Fruit fly (Drosophila melanogaster) whole organism, adult: ENCODE measurements around the gene CG11768.

Source experiments
- CG11617 ChIP-seq: fragments of 200-800 bp; sonication (Bioruptor generic); optimal IDR thresholded peaks from 2 replicates; lab custom pipeline; 2017; ENCODE audit warnings: mild to moderate bottlenecking, missing biosample characterization, missing genetic modification reagents, missing genetic modification characterization
- CG12768 ChIP-seq: fragments of 200-800 bp; sonication (Bioruptor generic); optimal IDR thresholded peaks from 2 replicates; lab custom pipeline; 2017; ENCODE audit warnings: missing biosample characterization, missing genetic modification characterization, mild to moderate bottlenecking, moderate library complexity, missing genetic modification reagents
- CG14711 ChIP-seq: fragments of 200-800 bp; sonication (Bioruptor generic); optimal IDR thresholded peaks from 2 replicates; lab custom pipeline; 2018; ENCODE audit warnings: missing biosample characterization, mild to moderate bottlenecking, missing genetic modification characterization, moderate library complexity
- CG1620 ChIP-seq: fragments of 200-800 bp; sonication (Bioruptor generic); optimal IDR thresholded peaks from 2 replicates; lab custom pipeline; 2016; ENCODE audit warnings: missing biosample characterization, missing genetic modification characterization
- CG33017 ChIP-seq: fragments of 200-800 bp; sonication (Bioruptor generic); optimal IDR thresholded peaks from 2 replicates; lab custom pipeline; 2018; ENCODE audit warnings: missing biosample characterization, mild to moderate bottlenecking, missing genetic modification characterization, moderate library complexity
- CG5204 ChIP-seq: fragments of 200-800 bp; sonication (Bioruptor generic); optimal IDR thresholded peaks from 2 replicates; lab custom pipeline; 2016; ENCODE audit warnings: missing biosample characterization, missing genetic modification characterization
- CG7045 ChIP-seq: fragments of 200-800 bp; sonication (Bioruptor generic); optimal IDR thresholded peaks from 2 replicates; lab custom pipeline; 2017; ENCODE audit warnings: missing biosample characterization, mild to moderate bottlenecking, missing genetic modification characterization
- CG7101 ChIP-seq: fragments of 200-800 bp; sonication (Bioruptor generic); optimal IDR thresholded peaks from 2 replicates; lab custom pipeline; 2018; ENCODE audit warnings: missing biosample characterization, mild to moderate bottlenecking, missing genetic modification characterization, moderate library complexity
- Clk ChIP-seq: fragments of 200-800 bp; sonication (Bioruptor generic); optimal IDR thresholded peaks from 2 replicates; lab custom pipeline; 2017; ENCODE audit warnings: missing biosample characterization, missing genetic modification characterization
- Crg-1 ChIP-seq: fragments of 200-800 bp; sonication (Bioruptor generic); optimal IDR thresholded peaks from 2 replicates; lab custom pipeline; 2016; ENCODE audit warnings: missing biosample characterization, missing genetic modification characterization
- Hr96 ChIP-seq: fragments of 200-800 bp; sonication (Bioruptor generic); optimal IDR thresholded peaks from 2 replicates; lab custom pipeline; 2016; ENCODE audit warnings: missing biosample characterization, missing genetic modification characterization
- Mnt ChIP-seq: fragments of 200-800 bp; sonication (Bioruptor generic); optimal IDR thresholded peaks from 2 replicates; lab custom pipeline; 2016; ENCODE audit warnings: missing biosample characterization, mild to moderate bottlenecking, missing genetic modification characterization
- bab1 ChIP-seq: fragments of 200-800 bp; sonication (Bioruptor generic); optimal IDR thresholded peaks from 3 replicates; lab custom pipeline; 2019; ENCODE audit warnings: missing biosample characterization, mild to moderate bottlenecking, missing genetic modification characterization, moderate library complexity
- cic ChIP-seq: fragments of 200-800 bp; sonication (Bioruptor generic); optimal IDR thresholded peaks from 2 replicates; lab custom pipeline; 2017; ENCODE audit warnings: missing biosample characterization, mild to moderate bottlenecking, missing genetic modification characterization, moderate library complexity
- cnc ChIP-seq, 2 experiments: fragments of >200 bp; optimal IDR thresholded peaks; 2 replicates each; lab custom pipeline; 2017
- kay ChIP-seq: fragments of 200-800 bp; sonication (Bioruptor generic); peaks from one replicate; lab custom pipeline; 2016; ENCODE audit warnings: missing biosample characterization, missing genetic modification characterization, borderline replicate concordance
- ovo ChIP-seq: fragments of 200-800 bp; sonication (Bioruptor generic); optimal IDR thresholded peaks from 2 replicates; lab custom pipeline; 2016; ENCODE audit warnings: missing biosample characterization, missing genetic modification characterization
- pad ChIP-seq: fragments of 200-800 bp; sonication (Bioruptor generic); optimal IDR thresholded peaks from 3 replicates; lab custom pipeline; 2017; ENCODE audit warnings: missing biosample characterization, missing genetic modification characterization, mild to moderate bottlenecking, moderate library complexity, missing genetic modification reagents
- tj ChIP-seq: fragments of 200-800 bp; sonication (Bioruptor generic); optimal IDR thresholded peaks from 3 replicates; lab custom pipeline; 2017; ENCODE audit warnings: missing biosample characterization, mild to moderate bottlenecking, missing genetic modification characterization, moderate library complexity
- toe ChIP-seq: fragments of 200-800 bp; sonication (Bioruptor generic); optimal IDR thresholded peaks from 2 replicates; lab custom pipeline; 2016; ENCODE audit warnings: missing biosample characterization, missing genetic modification characterization

CG11768 gene

dm6 chr3R:8805388-8805852 lies 37.4 kb upstream of the CG11768 start, which contains the start of gene CG9839:
TSS of gene CG9839 (minus strand) at chr3R:8805802.
- TF ChIP-seq Mnt (GFP tag; lab: Kevin White, UChicago) (peak; percentile 23), Hr96 (GFP tag; lab: Kevin White, UChicago) (no peak)

DNA sequence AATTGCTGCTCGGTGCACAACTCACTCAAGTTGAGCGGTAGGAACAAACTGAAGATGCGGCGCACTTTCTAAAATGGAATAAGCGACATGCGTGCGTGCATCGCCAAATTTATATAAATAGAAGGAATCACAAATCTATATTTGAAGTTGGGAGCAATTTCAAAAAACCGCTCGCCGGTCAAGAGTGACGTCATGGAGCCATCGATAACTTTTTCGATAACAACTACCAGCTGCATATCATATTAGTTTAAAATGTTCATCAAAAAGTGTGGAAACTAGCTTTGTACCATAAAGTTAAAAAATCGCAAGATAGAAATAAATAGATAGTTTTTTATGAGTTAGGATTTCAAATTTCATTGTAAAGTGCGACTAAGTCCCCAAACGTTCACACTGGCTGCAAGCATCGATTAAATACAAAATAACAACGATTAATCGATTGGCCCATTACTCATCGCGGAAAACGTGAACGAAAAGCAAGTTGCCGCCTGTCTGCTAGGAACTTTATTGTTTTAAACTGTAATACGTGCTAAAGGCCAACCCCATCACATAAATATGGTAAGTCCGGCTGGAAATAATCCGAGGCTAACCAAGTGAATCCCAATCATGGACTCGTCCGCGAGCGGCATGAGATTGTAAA lies 33.2 kb upstream of the CG11768 start, which contains the start of the genes Pif1A, Pif1B and CCT7:
Gene Pif1A (minus strand): TSS at position 51 of the 637 bp plus-strand sequence.
Gene Pif1B (minus strand): TSS at position 51 of the 637 bp plus-strand sequence.
Gene CCT7 (plus strand): TSS at position 439 of the 637 bp plus-strand sequence.
- TF ChIP-seq CG7045 (GFP tag; lab: Kevin White, UChicago) (no peak), kay (GFP tag; lab: Kevin White, UChicago) (peak; percentile 99), Crg-1 (GFP tag; lab: Kevin White, UChicago) (peak; percentile 18), cnc (optimal IDR thresholded peaks at IDR 0.05; lab: Kevin White, UChicago) (no peak), bab1 (peak; percentile 48), tj (GFP tag; lab: Kevin White, UChicago) (peak; percentile 5), CG33017 (tag; lab: Kevin White, UChicago) (no peak), pad (peak; percentile 11), CG11617 (peak; percentile 18), CG7101 (no peak), CG14711 (tag; lab: Kevin White, UChicago) (no peak), Clk (GFP tag; lab: Kevin White, UChicago) (no peak), Mnt (GFP tag; lab: Kevin White, UChicago) (peak; percentile 81)

dm6 chr3R:8799866-8800265 lies 31.9 kb upstream of the CG11768 start:
- peak; percentile 2 for TF ChIP-seq CG33017 (tag; lab: Kevin White, UChicago)
- peak; percentile 50 for TF ChIP-seq cic
- TF ChIP-seq Mnt (GFP tag; lab: Kevin White, UChicago) = no peak

- TF ChIP-seq CG7101 (no peak), toe (no peak), CG14711 (tag; lab: Kevin White, UChicago) (no peak)
Measured at dm6 chr3R:8798332-8798731, 30.3 kb upstream of the CG11768 start.

DNA sequence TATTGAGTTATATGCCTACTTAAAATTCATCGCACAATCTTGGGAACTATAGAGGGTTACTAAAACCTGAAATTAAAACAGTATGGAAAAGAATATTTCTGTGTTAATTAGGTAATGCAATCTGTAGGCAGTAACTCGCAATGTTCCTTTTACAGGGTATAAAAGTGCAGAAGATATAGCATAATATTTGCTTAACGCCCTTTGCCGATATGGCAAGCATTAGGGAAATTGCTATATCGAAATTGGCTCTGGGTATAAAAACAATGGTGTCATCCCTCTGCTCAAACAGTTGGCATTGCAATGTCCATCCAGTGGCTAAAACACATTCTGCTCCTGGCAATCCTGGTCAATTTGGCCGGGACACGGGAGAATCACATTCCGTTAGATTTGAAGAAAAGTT lies 26.4 kb upstream of the CG11768 start, which contains the start of gene Ir85a:
Gene Ir85a (plus strand): TSS at position 301 of the 400 bp plus-strand sequence.
- TF ChIP-seq CG7101 (no peak), CG7045 (GFP tag; lab: Kevin White, UChicago) (no peak), Clk (GFP tag; lab: Kevin White, UChicago) (no peak), ovo (GFP tag; lab: Kevin White, UChicago) (no peak), CG1620 (GFP tag; lab: Kevin White, UChicago) (no peak), Crg-1 (GFP tag; lab: Kevin White, UChicago) (no peak), bab1 (no peak)

- TF ChIP-seq CG1620 (GFP tag; lab: Kevin White, UChicago) = no peak
- no peak for TF ChIP-seq CG33017 (tag; lab: Kevin White, UChicago)
- TF ChIP-seq ovo (GFP tag; lab: Kevin White, UChicago) = no peak
- no peak for TF ChIP-seq CG5204 (GFP tag; lab: Kevin White, UChicago)
- TF ChIP-seq Clk (GFP tag; lab: Kevin White, UChicago) = no peak
- no peak for TF ChIP-seq kay (GFP tag; lab: Kevin White, UChicago)
- TF ChIP-seq bab1 = no peak
- TF ChIP-seq cnc (optimal IDR thresholded peaks at IDR 0.05; lab: Kevin White, UChicago) = no peak
- no peak for TF ChIP-seq Crg-1 (GFP tag; lab: Kevin White, UChicago)
- TF ChIP-seq CG7045 (GFP tag; lab: Kevin White, UChicago) = no peak
- TF ChIP-seq Mnt (GFP tag; lab: Kevin White, UChicago) = no peak
- no peak for TF ChIP-seq CG12768 (GFP tag; lab: Kevin White, UChicago)
- no peak for TF ChIP-seq CG11617
- no peak for TF ChIP-seq CG14711 (tag; lab: Kevin White, UChicago)
- no peak for TF ChIP-seq toe
Measured at dm6 chr3R:8793726-8794125, 25.7 kb upstream of the CG11768 start.

DNA sequence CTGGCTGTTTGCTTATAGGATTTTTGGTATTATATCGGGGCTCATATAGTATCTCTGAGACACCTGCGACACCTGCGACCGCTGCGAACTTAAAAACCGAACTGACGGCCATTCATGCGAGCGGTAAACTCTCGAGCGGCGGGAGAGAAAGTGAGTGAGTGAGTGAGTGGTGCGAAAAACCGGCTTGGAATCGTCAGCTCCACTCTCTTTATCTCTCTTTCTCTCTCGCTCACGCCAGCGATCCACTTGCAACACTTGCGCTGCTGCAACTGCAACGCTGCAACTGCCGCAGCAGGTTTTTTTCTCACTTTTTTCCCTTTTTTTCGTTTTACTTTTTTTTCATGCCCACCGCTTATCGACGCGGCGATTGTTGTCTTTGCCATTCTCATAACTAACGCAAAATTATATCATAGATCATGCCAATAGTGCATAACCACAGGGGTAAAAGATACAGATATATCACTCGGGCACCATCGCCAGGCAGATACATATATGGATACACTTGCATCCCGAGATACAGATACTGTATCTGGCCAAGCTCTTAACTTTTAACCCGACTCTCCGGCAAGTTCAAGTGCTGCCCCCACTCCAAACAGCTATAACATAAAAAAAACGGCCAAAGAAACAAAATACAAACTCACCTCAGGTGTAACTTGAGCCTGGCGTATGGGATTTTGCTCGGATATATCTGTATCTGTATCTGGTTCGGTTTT lies 24.6 kb upstream of the CG11768 start:
- no peak for TF ChIP-seq kay (GFP tag; lab: Kevin White, UChicago)
- no peak for TF ChIP-seq CG12768 (GFP tag; lab: Kevin White, UChicago)
- TF ChIP-seq pad = no peak
- TF ChIP-seq CG7101 = no peak
- TF ChIP-seq CG14711 (tag; lab: Kevin White, UChicago) = no peak
- TF ChIP-seq bab1 = no peak
- TF ChIP-seq ovo (GFP tag; lab: Kevin White, UChicago) = no peak
- TF ChIP-seq tj (GFP tag; lab: Kevin White, UChicago) = no peak
- no peak for TF ChIP-seq toe
- no peak for TF ChIP-seq Crg-1 (GFP tag; lab: Kevin White, UChicago)
- no peak for TF ChIP-seq Clk (GFP tag; lab: Kevin White, UChicago)
- no peak for TF ChIP-seq CG7045 (GFP tag; lab: Kevin White, UChicago)
- TF ChIP-seq CG11617 = no peak
- no peak for TF ChIP-seq Mnt (GFP tag; lab: Kevin White, UChicago)
